Fruit fly (Drosophila melanogaster) whole organism: ENCODE results near the gene tal-1A.

ENCODE experiments used
- CG8478 ChIP-seq: fragments of >200 bp; optimal IDR thresholded peaks from 2 replicates; lab custom pipeline; 2018; ENCODE audit warnings: inconsistent platforms
- Dll ChIP-seq: fragments of >200 bp; optimal IDR thresholded peaks from 2 replicates; lab custom pipeline; 2017
- EcR ChIP-seq, 2 experiments: fragments of >200 bp; optimal IDR thresholded peaks; 2 replicates each; lab custom pipeline; 2017; ENCODE audit warnings: missing biosample characterization in 2 of 2, missing genetic modification characterization in 2 of 2, missing genetic modification reagents in 2 of 2
- pan ChIP-seq: fragments of >200 bp; optimal IDR thresholded peaks from 2 replicates; lab custom pipeline; 2017
- psq ChIP-seq: fragments of >200 bp; optimal IDR thresholded peaks from 2 replicates; lab custom pipeline; 2017
- usp ChIP-seq: fragments of >200 bp; optimal IDR thresholded peaks from 2 replicates; lab custom pipeline; 2017; ENCODE audit warnings: missing biosample characterization, missing genetic modification characterization, mixed read lengths

The tal-1A gene

DNA sequence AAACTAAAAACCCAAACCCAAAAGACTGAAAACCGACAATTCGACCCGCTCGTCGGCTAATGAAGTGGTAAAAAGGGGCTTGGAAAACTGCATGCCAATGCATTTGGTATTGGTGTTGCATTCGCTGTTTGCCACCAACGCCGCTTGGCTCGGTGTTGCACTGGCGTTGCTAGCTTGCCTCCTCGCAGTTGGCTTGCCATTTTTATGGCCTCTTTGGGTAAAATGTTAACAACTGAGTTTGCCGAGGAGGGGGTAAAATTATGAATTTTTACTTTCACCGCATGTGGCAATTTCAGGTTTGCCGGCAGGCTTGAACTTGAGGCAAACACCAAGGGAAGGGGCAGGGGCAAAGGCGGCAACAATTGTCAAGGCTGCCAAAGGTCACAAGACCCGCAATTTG, 24.2 kb upstream of the tal-1A start:
- TF ChIP-seq usp: no peak
- TF ChIP-seq Dll (lab: Kevin White, UChicago): no peak
- TF ChIP-seq pan (lab: Kevin White, UChicago): no peak
- TF ChIP-seq EcR (GFP tag; optimal IDR thresholded peaks at IDR 0.05; lab: Kevin White, UChicago): no peak
- no peak for TF ChIP-seq CG8478 (lab: Kevin White, UChicago)
- no peak for TF ChIP-seq psq (lab: Kevin White, UChicago)

- TF ChIP-seq EcR (GFP tag; optimal IDR thresholded peaks at IDR 0.05; lab: Kevin White, UChicago) (peak; percentile 88 to 98), pan (lab: Kevin White, UChicago) (no peak)
Observed at dm6 chr3R:13789617-13790277, 23.2 kb upstream of the tal-1A start.

DNA sequence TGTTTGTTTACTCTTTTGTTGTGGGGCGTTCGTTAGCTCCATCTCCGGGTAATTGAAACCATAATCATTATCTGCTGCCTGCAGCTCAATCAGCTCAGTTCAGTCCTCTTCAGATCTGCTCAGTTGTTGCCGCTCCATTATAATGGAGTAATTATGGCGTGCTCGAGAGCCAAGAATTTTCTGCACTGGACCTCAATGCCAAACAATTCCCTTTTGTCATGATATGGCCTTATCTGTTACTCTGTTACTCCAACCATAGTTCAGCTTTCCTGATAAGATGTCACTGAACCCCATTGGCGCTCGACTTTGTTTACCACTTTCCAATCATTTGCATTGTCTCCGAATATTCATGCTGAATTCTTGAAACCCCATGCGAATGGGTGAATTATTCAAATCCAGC, 22.1 kb upstream of the tal-1A start:
- no peak for TF ChIP-seq pan (lab: Kevin White, UChicago)
- no peak for TF ChIP-seq Dll (lab: Kevin White, UChicago)
- TF ChIP-seq psq (lab: Kevin White, UChicago): no peak
- no peak for TF ChIP-seq usp
- TF ChIP-seq EcR (GFP tag; optimal IDR thresholded peaks at IDR 0.05; lab: Kevin White, UChicago): peak; percentile 50 to 56

DNA sequence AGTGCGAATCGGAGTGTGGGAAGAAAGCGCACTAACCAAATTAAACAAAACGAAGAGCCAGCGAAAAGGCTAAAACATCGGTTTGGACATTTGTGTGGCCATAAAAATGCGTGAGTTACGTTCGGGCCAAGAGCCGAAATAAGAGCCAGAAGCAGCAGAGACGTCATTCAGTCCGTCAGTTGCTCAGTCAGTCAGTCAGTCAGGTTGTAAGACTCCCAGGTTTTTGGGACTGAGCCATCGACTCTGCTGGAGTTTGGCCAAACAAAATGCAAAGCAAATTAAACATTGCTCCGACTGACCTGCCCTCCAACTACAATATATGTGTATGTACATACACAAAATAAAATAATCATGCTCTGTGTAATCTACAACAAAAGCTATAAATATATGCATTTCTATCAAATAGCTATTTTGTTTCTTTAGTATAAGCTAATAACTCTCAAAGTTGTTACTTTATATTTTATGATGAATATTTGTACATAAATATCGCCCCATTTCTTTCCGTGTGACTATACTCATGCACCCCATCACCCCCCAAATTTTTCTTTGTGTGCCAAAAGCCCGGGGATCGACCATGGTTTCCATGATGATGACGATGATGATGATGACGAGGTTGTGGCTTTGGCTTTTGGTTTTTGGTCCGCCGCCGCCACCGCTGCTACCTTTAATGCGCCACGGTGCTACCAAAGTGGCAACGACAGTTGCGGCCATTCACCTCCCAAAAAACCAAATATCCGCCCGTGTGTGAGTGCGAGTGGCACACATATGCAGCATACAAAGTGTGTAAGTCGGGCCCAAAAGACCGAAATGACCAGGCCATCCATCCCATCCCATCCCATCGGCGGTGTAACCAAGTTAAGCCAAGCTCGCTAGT, 19.6 kb upstream of the tal-1A start:
- TF ChIP-seq usp (no peak), EcR (GFP tag; optimal IDR thresholded peaks at IDR 0.05; lab: Kevin White, UChicago) (peak in 1 of 2 experiments; percentile 60)

DNA sequence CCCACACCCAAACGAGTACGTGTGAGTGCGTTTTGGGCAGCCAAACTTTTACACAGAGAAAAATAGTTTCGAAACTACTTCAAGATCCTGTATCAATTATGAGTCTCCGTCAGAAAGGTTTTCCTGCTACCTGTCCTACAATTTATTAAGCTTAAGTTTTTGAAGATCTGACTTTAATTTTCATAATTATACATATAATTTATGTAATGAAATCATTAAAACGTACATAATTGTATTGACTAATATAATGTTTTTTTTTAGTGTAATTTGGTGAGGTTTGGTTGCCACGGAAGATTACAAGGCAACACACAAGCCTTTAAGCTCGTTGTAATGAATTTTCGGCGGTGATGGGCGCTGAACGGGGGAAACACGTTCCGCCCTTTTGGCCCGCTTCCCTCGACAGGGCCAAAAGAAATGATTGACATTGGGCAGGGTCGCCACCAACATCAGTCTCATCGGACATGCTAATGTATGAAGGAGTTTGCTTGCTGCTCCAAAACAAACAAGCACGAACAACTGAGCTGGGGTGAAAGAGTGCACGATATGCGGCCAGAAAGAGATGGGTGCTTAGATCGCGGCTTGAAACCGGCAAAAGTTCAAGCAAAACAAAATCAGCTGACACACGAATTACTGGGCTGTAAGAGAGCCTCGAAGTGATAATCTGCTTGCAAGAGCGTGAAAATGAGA, 18.8 kb upstream of the tal-1A start:
- no peak for TF ChIP-seq CG8478 (lab: Kevin White, UChicago)
- TF ChIP-seq usp: no peak
- no peak for TF ChIP-seq EcR (GFP tag; optimal IDR thresholded peaks at IDR 0.05; lab: Kevin White, UChicago)

- TF ChIP-seq EcR (GFP tag; optimal IDR thresholded peaks at IDR 0.05; lab: Kevin White, UChicago): peak in 1 of 2 experiments; percentile 80
- TF ChIP-seq Dll (lab: Kevin White, UChicago): peak; percentile 50
- no peak for TF ChIP-seq usp
- TF ChIP-seq pan (lab: Kevin White, UChicago): no peak
- TF ChIP-seq CG8478 (lab: Kevin White, UChicago): peak; percentile 84
- TF ChIP-seq psq (lab: Kevin White, UChicago): no peak
Observed at dm6 chr3R:13794666-13795055, 18.2 kb upstream of the tal-1A start.

dm6 chr3R:13796071-13796470, 16.8 kb upstream of the tal-1A start:
- TF ChIP-seq CG8478 (lab: Kevin White, UChicago) (no peak), Dll (lab: Kevin White, UChicago) (no peak), EcR (GFP tag; optimal IDR thresholded peaks at IDR 0.05; lab: Kevin White, UChicago) (no peak), psq (lab: Kevin White, UChicago) (no peak), pan (lab: Kevin White, UChicago) (no peak), usp (no peak)

DNA sequence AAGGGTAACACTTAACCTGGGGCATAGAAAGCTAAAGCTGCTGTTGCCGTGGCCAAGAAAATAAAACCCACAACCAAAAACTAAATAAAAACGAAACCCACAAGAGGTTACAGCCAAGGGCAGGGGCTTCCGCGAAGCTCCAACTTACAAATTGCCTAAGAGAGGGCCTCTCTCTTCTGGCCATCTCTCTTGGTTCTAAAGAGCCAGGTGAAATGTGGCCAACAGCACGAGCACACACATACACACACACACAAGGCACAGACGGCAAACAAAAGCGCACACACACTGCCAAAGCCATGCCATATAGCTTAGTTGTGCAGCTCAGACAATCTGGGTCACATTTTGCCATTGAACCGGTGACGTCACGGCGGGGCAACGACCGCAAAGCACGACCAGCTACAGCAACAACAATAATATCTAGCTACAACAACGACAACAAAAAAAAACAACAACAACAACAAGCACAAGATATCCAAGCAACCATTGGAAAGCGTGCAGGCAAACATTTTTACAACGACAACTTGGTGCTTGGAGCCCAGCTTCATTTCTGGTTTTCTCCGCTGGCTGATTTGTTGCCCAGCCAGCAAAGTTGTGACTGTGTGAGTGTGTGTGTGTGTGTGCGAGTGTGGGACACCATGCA, 16.2 kb upstream of the tal-1A start:
- TF ChIP-seq EcR (GFP tag; optimal IDR thresholded peaks at IDR 0.05; lab: Kevin White, UChicago) (peak; percentile 89 to 99), CG8478 (lab: Kevin White, UChicago) (no peak), Dll (lab: Kevin White, UChicago) (peak; percentile 36), usp (no peak)

dm6 chr3R:13797269-13797677, 15.6 kb upstream of the tal-1A start:
- TF ChIP-seq CG8478 (lab: Kevin White, UChicago) (no peak), psq (lab: Kevin White, UChicago) (no peak), usp (no peak), pan (lab: Kevin White, UChicago) (no peak), EcR (GFP tag; optimal IDR thresholded peaks at IDR 0.05; lab: Kevin White, UChicago) (no peak), Dll (lab: Kevin White, UChicago) (no peak)

- TF ChIP-seq Dll (lab: Kevin White, UChicago) (no peak), pan (lab: Kevin White, UChicago) (no peak), EcR (GFP tag; optimal IDR thresholded peaks at IDR 0.05; lab: Kevin White, UChicago) (no peak), psq (lab: Kevin White, UChicago) (no peak), usp (no peak), CG8478 (lab: Kevin White, UChicago) (no peak)
Observed at dm6 chr3R:13797823-13798446, 15.0 kb upstream of the tal-1A start.
